Worm (Caenorhabditis elegans) whole organism, early embryonic: ENCODE measurements around the gene Y38F1A.1.

ENCODE experiments used
- B0310.2 ChIP-seq: sonication (generic microtip); optimal IDR thresholded peaks from 2 replicates; lab custom pipeline; 2016; ENCODE audit warnings: mild to moderate bottlenecking, missing genetic modification characterization, missing compliant biosample characterization
- F13C5.2 ChIP-seq: sonication (generic microtip); optimal IDR thresholded peaks from 2 replicates; lab custom pipeline; 2017; ENCODE audit warnings: mild to moderate bottlenecking, missing genetic modification characterization, inconsistent platforms, missing compliant biosample characterization
- aly-1 ChIP-seq: sonication (generic microtip); optimal IDR thresholded peaks from 2 replicates; lab custom pipeline; 2016; ENCODE audit warnings: missing genetic modification characterization, missing compliant biosample characterization
- ama-1 ChIP-seq: fragments of 150-350 bp; optimal IDR thresholded peaks from 2 replicates; lab custom pipeline; 2014
- ceh-13 ChIP-seq: fragments of 200-800 bp; sonication (Bioruptor generic); optimal IDR thresholded peaks from 2 replicates; lab custom pipeline; 2018; ENCODE audit warnings: mild to moderate bottlenecking, missing genetic modification characterization, missing compliant biosample characterization
- ceh-36 ChIP-seq: sonication (generic microtip); optimal IDR thresholded peaks from 2 replicates; lab custom pipeline; 2016; ENCODE audit warnings: missing genetic modification characterization, inconsistent platforms, missing compliant biosample characterization
- ets-7 ChIP-seq: sonication (generic microtip); optimal IDR thresholded peaks from 2 replicates; lab custom pipeline; 2016; ENCODE audit warnings: missing genotype, missing genetic modification characterization, missing compliant biosample characterization
- flt-1 ChIP-seq: fragments of 200-800 bp; sonication (Bioruptor generic); IDR thresholded peaks from 2 replicates; pipeline ENCODE4 v1.3.6; 2022; ENCODE audit warnings: missing genetic modification characterization, missing compliant biosample characterization
- hmbx-1 ChIP-seq: sonication (generic microtip); optimal IDR thresholded peaks from 2 replicates; lab custom pipeline; 2016; ENCODE audit warnings: mild to moderate bottlenecking, missing genetic modification characterization, missing compliant biosample characterization
- hmg-4 ChIP-seq: fragments of 200-800 bp; sonication (Bioruptor generic); optimal IDR thresholded peaks from 2 replicates; lab custom pipeline; 2018; ENCODE audit warnings: mild to moderate bottlenecking, missing genetic modification characterization, missing compliant biosample characterization
- hnd-1 ChIP-seq: sonication (generic microtip); optimal IDR thresholded peaks from 2 replicates; lab custom pipeline; 2016; ENCODE audit warnings: missing genetic modification characterization, missing compliant biosample characterization
- pes-1 ChIP-seq: fragments of 200-800 bp; sonication (Bioruptor generic); IDR thresholded peaks from 2 replicates; pipeline ENCODE4 v1.3.6; 2022; ENCODE audit warnings: missing genetic modification reagents, missing genetic modification characterization, missing compliant biosample characterization
- scrt-1 ChIP-seq: fragments of 200-800 bp; sonication (Bioruptor generic); IDR thresholded peaks from 2 replicates; pipeline ENCODE4 v1.3.6; 2022; ENCODE audit warnings: missing genetic modification characterization, missing compliant biosample characterization
- sea-1 ChIP-seq: fragments of 200-800 bp; sonication (Bioruptor generic); conservative IDR thresholded peaks from 2 replicates; pipeline ENCODE4 v1.3.6; 2022; ENCODE audit warnings: missing genetic modification characterization, missing compliant biosample characterization
- tbx-11 ChIP-seq: fragments of 200-800 bp; sonication (Bioruptor generic); IDR thresholded peaks from 2 replicates; pipeline ENCODE4 v1.3.6; 2022; ENCODE audit warnings: missing genetic modification characterization, missing compliant biosample characterization
- tbx-37 ChIP-seq: fragments of 200-800 bp; sonication (Bioruptor generic); conservative IDR thresholded peaks from 2 replicates; pipeline ENCODE4 v1.3.6; 2022; ENCODE audit warnings: missing genetic modification reagents, missing genetic modification characterization, missing compliant biosample characterization
- tra-4 ChIP-seq: sonication (generic microtip); optimal IDR thresholded peaks from 2 replicates; lab custom pipeline; 2017; ENCODE audit warnings: missing genetic modification characterization, missing compliant biosample characterization

Y38F1A.1 gene

DNA sequence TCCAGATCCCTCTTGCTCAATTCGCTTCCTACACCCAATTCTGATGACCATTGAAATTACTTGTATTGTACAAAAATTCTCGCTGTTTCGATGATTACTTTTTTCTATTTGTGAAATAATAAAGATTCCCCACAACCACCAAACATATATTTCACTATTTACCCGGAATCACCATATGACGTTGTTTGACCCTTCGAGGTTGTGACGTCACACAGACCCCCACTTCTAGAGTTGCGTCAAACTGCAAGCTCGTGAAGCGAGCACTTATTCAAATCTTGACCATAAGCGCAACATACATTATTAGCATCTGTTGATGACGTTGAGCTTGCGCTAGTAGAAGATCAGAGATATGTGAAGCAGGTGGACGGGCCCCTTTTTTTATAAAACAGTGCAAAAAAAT is 38.4 kb upstream of the Y38F1A.1 start:
- TF ChIP-seq ama-1 (lab: Kevin White, UChicago) (peak; percentile 61), ets-7 (tag; lab: Kevin White, UChicago) (no peak), tbx-11 (GFP tag; lab: Robert Waterston, UW) (no peak)

DNA sequence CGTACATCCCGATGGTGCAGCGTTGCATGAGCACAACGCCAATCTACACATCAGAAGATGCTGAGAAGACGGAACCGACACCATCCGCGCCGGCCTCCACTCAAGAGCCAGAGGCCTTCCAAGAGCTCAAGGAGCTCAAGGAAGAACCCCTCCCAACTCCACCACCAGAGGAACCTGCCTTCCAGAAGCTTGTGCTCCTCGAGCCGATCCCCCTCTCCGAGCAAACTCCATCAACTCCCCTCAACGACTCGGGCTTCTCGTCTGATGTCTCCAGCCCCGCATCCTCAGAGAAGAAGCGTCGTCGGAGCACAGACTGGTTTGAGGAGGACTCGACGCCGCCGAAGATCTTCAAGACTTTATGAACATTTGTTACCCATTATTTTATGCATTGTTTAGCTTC is 37.6 kb upstream of the Y38F1A.1 start:
- TF ChIP-seq F13C5.2 (tag; lab: Kevin White, UChicago) = no peak
- no peak for TF ChIP-seq tbx-11 (GFP tag; lab: Robert Waterston, UW)
- no peak for TF ChIP-seq tbx-37 (GFP tag; lab: Robert Waterston, UW)
- TF ChIP-seq ets-7 (tag; lab: Kevin White, UChicago) = no peak
- TF ChIP-seq sea-1 (GFP tag; lab: Robert Waterston, UW) = no peak
- TF ChIP-seq aly-1 = no peak
- no peak for TF ChIP-seq ceh-36 (tag; lab: Kevin White, UChicago)
- TF ChIP-seq hnd-1 = no peak
- no peak for TF ChIP-seq flt-1 (GFP tag; lab: Robert Waterston, UW)

DNA sequence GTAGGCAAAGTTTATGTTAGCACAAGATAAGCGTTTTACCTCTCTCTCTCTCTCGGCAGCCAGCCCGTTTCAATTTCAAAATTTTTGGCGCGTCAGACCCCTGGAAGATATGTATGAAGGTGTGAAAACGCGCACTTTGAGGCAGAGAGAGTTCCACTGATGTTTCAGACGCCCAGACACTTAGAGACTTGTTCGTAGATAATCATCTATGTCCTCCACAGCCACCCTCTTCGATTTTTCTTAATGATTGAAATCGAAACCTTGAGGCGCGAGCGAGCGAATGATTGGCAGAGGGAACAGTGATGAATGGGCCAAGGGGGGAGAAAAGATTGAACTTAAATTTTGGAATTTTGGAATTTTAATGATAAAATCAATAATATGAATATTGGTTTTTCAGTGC is 37.0 kb upstream of the Y38F1A.1 start:
- TF ChIP-seq ceh-13 (GFP tag; lab: Kevin White, UChicago) (no peak), hmg-4 (no peak)

DNA sequence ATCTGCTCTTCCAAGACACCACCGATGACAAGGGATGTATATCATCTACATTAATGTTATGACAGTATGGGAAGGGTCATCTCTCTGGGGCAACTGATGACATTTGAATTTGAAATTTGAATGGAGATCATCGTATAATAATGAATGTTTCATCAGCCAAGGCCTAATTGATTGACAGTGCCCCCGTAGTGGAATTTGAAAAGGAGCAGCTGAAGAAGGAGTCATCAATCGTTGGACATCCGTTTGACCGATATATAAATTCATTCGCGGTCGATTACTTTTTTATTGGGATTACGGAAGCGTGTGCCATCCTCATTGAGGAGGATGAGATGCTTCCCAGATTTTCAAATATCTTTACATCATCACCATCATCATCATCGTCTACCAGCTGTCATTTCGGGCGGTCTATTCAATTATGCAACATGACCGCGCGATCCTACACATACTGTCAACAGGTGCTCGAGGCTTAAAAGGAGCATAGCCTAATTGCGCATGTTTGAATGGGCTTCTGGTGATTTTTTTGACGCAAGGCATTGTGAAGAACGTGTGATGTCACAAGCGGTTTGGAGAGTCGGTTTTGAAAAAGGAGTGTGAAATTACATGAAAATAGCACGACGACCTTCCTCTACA is 36.5 kb upstream of the Y38F1A.1 start:
- no peak for TF ChIP-seq F13C5.2 (tag; lab: Kevin White, UChicago)
- no peak for TF ChIP-seq pes-1 (GFP tag; lab: Robert Waterston, UW)
- TF ChIP-seq aly-1 = no peak
- no peak for TF ChIP-seq tbx-37 (GFP tag; lab: Robert Waterston, UW)
- TF ChIP-seq ama-1 (lab: Kevin White, UChicago) = no peak
- no peak for TF ChIP-seq sea-1 (GFP tag; lab: Robert Waterston, UW)
- TF ChIP-seq ceh-13 (GFP tag; lab: Kevin White, UChicago) = no peak
- no peak for TF ChIP-seq hnd-1
- TF ChIP-seq B0310.2 (tag; lab: Kevin White, UChicago) = no peak
- no peak for TF ChIP-seq hmbx-1 (tag; lab: Kevin White, UChicago)
- TF ChIP-seq tra-4 (tag; lab: Kevin White, UChicago) = no peak
- no peak for TF ChIP-seq ets-7 (tag; lab: Kevin White, UChicago)
- no peak for TF ChIP-seq tbx-11 (GFP tag; lab: Robert Waterston, UW)
- TF ChIP-seq hmg-4 = no peak
- no peak for TF ChIP-seq flt-1 (GFP tag; lab: Robert Waterston, UW)
- TF ChIP-seq ceh-36 (tag; lab: Kevin White, UChicago) = no peak
- no peak for TF ChIP-seq scrt-1 (GFP tag; lab: Robert Waterston, UW)

DNA sequence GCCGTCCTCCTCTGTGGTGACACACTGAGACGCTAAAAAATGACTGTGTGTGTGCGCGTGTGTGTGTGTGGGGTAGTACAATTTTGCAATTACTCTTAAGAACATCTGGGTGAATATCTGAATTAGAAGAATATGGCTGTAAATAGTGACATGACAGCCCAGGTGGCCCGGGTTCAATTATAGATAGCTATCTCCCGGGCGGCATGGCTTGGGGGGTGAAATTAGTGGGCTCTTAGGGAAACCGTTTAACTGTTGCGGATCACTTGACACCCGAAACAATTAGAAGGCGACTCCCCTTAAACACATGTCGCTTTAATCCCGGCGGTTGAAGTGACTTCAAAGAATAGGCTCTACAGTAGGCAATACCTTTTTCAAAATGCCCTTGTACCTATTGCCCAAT is 35.6 kb upstream of the Y38F1A.1 start:
- TF ChIP-seq ceh-36 (tag; lab: Kevin White, UChicago) (no peak), ceh-13 (GFP tag; lab: Kevin White, UChicago) (no peak), pes-1 (GFP tag; lab: Robert Waterston, UW) (no peak), tra-4 (tag; lab: Kevin White, UChicago) (no peak), aly-1 (no peak), B0310.2 (tag; lab: Kevin White, UChicago) (no peak), tbx-11 (GFP tag; lab: Robert Waterston, UW) (no peak), sea-1 (GFP tag; lab: Robert Waterston, UW) (no peak), ama-1 (lab: Kevin White, UChicago) (no peak), tbx-37 (GFP tag; lab: Robert Waterston, UW) (no peak), scrt-1 (GFP tag; lab: Robert Waterston, UW) (no peak), ets-7 (tag; lab: Kevin White, UChicago) (no peak), hmbx-1 (tag; lab: Kevin White, UChicago) (no peak), F13C5.2 (tag; lab: Kevin White, UChicago) (no peak), hnd-1 (no peak), flt-1 (GFP tag; lab: Robert Waterston, UW) (no peak), hmg-4 (no peak)

DNA sequence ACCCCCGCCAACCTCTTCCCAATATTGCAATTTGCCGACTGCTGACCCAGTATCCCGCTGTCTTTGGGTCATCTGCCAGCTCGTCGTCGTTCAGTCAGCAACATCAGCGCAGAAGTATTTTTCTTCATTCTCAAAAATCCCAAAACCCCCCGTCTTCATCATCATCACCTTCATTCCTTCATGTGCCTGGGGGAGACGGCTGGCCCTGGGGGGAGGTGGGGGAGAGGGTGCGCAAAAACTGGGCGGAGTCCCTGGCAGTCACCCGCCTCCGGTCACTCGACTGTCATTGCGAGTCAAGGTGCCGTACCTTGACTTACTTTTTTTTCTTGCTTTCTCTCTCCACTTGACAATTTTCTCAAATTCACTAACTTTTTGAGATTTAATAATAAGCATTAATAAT is 33.2 kb upstream of the Y38F1A.1 start:
- TF ChIP-seq sea-1 (GFP tag; lab: Robert Waterston, UW) (no peak), tbx-11 (GFP tag; lab: Robert Waterston, UW) (no peak), hnd-1 (no peak), aly-1 (no peak), hmg-4 (peak; percentile 44), tra-4 (tag; lab: Kevin White, UChicago) (no peak), ets-7 (tag; lab: Kevin White, UChicago) (no peak), B0310.2 (tag; lab: Kevin White, UChicago) (no peak)

DNA sequence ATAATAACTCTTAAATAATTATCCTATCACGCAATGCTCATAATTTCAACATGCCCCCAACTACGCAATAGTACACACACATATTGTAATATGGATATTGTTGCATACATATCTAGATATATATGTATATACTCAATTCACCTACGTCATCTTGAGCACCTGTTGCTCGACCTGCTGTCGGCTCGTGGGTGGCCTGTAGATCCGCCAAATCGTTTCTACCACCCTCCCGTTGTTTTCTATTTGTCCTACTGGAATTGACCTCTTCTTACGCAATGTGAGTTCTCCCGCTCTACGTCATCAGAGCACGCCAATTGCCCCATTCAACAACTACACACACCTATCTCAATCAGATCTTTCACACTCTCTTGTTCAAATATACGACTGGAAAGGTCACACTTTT is 31.2 kb upstream of the Y38F1A.1 start:
- TF ChIP-seq ets-7 (tag; lab: Kevin White, UChicago) (no peak), pes-1 (GFP tag; lab: Robert Waterston, UW) (peak; percentile 32; the same call in 1 of the 2 replicates)

DNA sequence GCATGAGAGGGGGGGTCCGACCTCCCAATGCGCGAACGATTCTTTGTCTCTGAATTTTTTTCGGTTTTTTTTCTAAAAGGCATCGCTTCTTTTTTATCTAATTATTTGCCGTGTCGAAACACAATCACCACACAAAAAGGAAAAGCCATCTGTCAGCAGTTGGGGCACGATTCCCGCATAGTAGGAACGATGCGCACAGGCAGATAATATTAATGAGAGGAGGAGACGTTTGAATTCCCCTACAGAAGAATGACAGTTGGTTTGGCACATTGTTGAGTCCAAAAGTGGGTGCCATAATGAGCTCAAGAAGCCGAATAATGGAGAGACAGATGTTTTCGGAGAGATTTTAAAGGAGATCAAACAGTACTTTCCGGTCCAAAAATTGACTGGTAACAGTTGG is 30.1 kb upstream of the Y38F1A.1 start:
- TF ChIP-seq flt-1 (GFP tag; lab: Robert Waterston, UW) = no peak
- TF ChIP-seq F13C5.2 (tag; lab: Kevin White, UChicago) = no peak
- TF ChIP-seq ceh-13 (GFP tag; lab: Kevin White, UChicago) = no peak
- no peak for TF ChIP-seq tbx-37 (GFP tag; lab: Robert Waterston, UW)
- no peak for TF ChIP-seq ets-7 (tag; lab: Kevin White, UChicago)
- TF ChIP-seq hnd-1 = no peak
- TF ChIP-seq scrt-1 (GFP tag; lab: Robert Waterston, UW) = no peak
- TF ChIP-seq ceh-36 (tag; lab: Kevin White, UChicago) = no peak
- no peak for TF ChIP-seq aly-1
- TF ChIP-seq hmbx-1 (tag; lab: Kevin White, UChicago) = no peak
- no peak for TF ChIP-seq B0310.2 (tag; lab: Kevin White, UChicago)
- no peak for TF ChIP-seq ama-1 (lab: Kevin White, UChicago)
- no peak for TF ChIP-seq pes-1 (GFP tag; lab: Robert Waterston, UW)
- TF ChIP-seq tra-4 (tag; lab: Kevin White, UChicago) = no peak
- no peak for TF ChIP-seq hmg-4
- TF ChIP-seq tbx-11 (GFP tag; lab: Robert Waterston, UW) = no peak
- TF ChIP-seq sea-1 (GFP tag; lab: Robert Waterston, UW) = no peak
